Fruit fly (Drosophila melanogaster) whole organism: ENCODE data around the gene CG13097.

Experiments
- CG8478 ChIP-seq: fragments of >200 bp; optimal IDR thresholded peaks from 2 replicates; lab custom pipeline; 2018; ENCODE audit warnings: inconsistent platforms
- Dll ChIP-seq: fragments of >200 bp; optimal IDR thresholded peaks from 2 replicates; lab custom pipeline; 2017
- EcR ChIP-seq, 2 experiments: fragments of >200 bp; optimal IDR thresholded peaks; 2 replicates each; lab custom pipeline; 2017; ENCODE audit warnings: missing biosample characterization in 2 of 2, missing genetic modification characterization in 2 of 2, missing genetic modification reagents in 2 of 2
- pan ChIP-seq: fragments of >200 bp; optimal IDR thresholded peaks from 2 replicates; lab custom pipeline; 2017
- psq ChIP-seq: fragments of >200 bp; optimal IDR thresholded peaks from 2 replicates; lab custom pipeline; 2017
- usp ChIP-seq: fragments of >200 bp; optimal IDR thresholded peaks from 2 replicates; lab custom pipeline; 2017; ENCODE audit warnings: missing biosample characterization, missing genetic modification characterization, mixed read lengths

Gene CG13097

dm6 chr2L:8525000-8525399, 10.3 kb upstream of the CG13097 start:
- TF ChIP-seq psq (lab: Kevin White, UChicago): no peak
- TF ChIP-seq EcR (GFP tag; optimal IDR thresholded peaks at IDR 0.05; lab: Kevin White, UChicago): no peak
- no peak for TF ChIP-seq CG8478
- no peak for TF ChIP-seq usp
- no peak for TF ChIP-seq Dll (lab: Kevin White, UChicago)
- TF ChIP-seq pan (lab: Kevin White, UChicago): no peak

- TF ChIP-seq CG8478 (no peak), Dll (lab: Kevin White, UChicago) (no peak), EcR (GFP tag; optimal IDR thresholded peaks at IDR 0.05; lab: Kevin White, UChicago) (no peak), usp (no peak), pan (lab: Kevin White, UChicago) (no peak), psq (lab: Kevin White, UChicago) (no peak)
Measured at dm6 chr2L:8522781-8523180, 8.1 kb upstream of the CG13097 start.

dm6 chr2L:8521724-8522309, 7.1 kb upstream of the CG13097 start, which contains the start of gene Acer:
Gene Acer, plus strand, starts transcription at chr2L:8521933.
- TF ChIP-seq Dll (lab: Kevin White, UChicago) (no peak), usp (no peak), psq (lab: Kevin White, UChicago) (no peak), EcR (GFP tag; optimal IDR thresholded peaks at IDR 0.05; lab: Kevin White, UChicago) (no peak), pan (lab: Kevin White, UChicago) (no peak), CG8478 (no peak)

- TF ChIP-seq pan (lab: Kevin White, UChicago) (no peak), EcR (GFP tag; optimal IDR thresholded peaks at IDR 0.05; lab: Kevin White, UChicago) (no peak), CG8478 (no peak), Dll (lab: Kevin White, UChicago) (no peak), psq (lab: Kevin White, UChicago) (no peak), usp (no peak)
Measured at dm6 chr2L:8519390-8519789, 4.7 kb upstream of the CG13097 start, which contains the start of gene Sgp. Gene Sgp, plus strand, starts transcription at chr2L:8519690.

- no peak for TF ChIP-seq Dll (lab: Kevin White, UChicago)
- TF ChIP-seq EcR (GFP tag; optimal IDR thresholded peaks at IDR 0.05; lab: Kevin White, UChicago): no peak
- no peak for TF ChIP-seq usp
- TF ChIP-seq CG8478: no peak
- no peak for TF ChIP-seq pan (lab: Kevin White, UChicago)
- TF ChIP-seq psq (lab: Kevin White, UChicago): no peak
Measured at dm6 chr2L:8517256-8517694, 2.6 kb upstream of the CG13097 start, which contains the start of the genes mRpL51 and Uba4. Gene mRpL51, minus strand, starts transcription at chr2L:8517380. Gene Uba4, plus strand, starts transcription at chr2L:8517411.

dm6 chr2L:8511723-8512122, 2.9 kb downstream of the CG13097 start, which contains the start of gene CG13096:
Gene CG13096, minus strand, starts transcription at chr2L:8511866.
- TF ChIP-seq psq (lab: Kevin White, UChicago) (no peak), usp (no peak), Dll (lab: Kevin White, UChicago) (no peak), pan (lab: Kevin White, UChicago) (no peak), EcR (GFP tag; optimal IDR thresholded peaks at IDR 0.05; lab: Kevin White, UChicago) (no peak), CG8478 (no peak)

dm6 chr2L:8506729-8507128, 7.9 kb downstream of the CG13097 start, which contains the start of gene Dh31:
Gene Dh31, minus strand, starts transcription at chr2L:8506845.
- TF ChIP-seq EcR (GFP tag; optimal IDR thresholded peaks at IDR 0.05; lab: Kevin White, UChicago) (no peak), psq (lab: Kevin White, UChicago) (no peak), Dll (lab: Kevin White, UChicago) (no peak), usp (no peak), pan (lab: Kevin White, UChicago) (no peak), CG8478 (no peak)

dm6 chr2L:8496269-8496668, 18.4 kb downstream of the CG13097 start, which contains the start of gene Bace:
Gene Bace, minus strand, starts transcription at chr2L:8496307.
- TF ChIP-seq Dll (lab: Kevin White, UChicago) (no peak), CG8478 (no peak), psq (lab: Kevin White, UChicago) (no peak), EcR (GFP tag; optimal IDR thresholded peaks at IDR 0.05; lab: Kevin White, UChicago) (no peak), usp (no peak), pan (lab: Kevin White, UChicago) (no peak)

dm6 chr2L:8490439-8490838, 24.2 kb downstream of the CG13097 start, which contains the start of gene CG43400:
Gene CG43400, plus strand, starts transcription at chr2L:8490739.
- TF ChIP-seq CG8478 (no peak), usp (no peak)

- no peak for TF ChIP-seq CG8478
- no peak for TF ChIP-seq psq (lab: Kevin White, UChicago)
- no peak for TF ChIP-seq EcR (GFP tag; optimal IDR thresholded peaks at IDR 0.05; lab: Kevin White, UChicago)
- no peak for TF ChIP-seq pan (lab: Kevin White, UChicago)
- no peak for TF ChIP-seq Dll (lab: Kevin White, UChicago)
- no peak for TF ChIP-seq usp
Measured at dm6 chr2L:8488735-8489134, 25.9 kb downstream of the CG13097 start, which contains the start of gene CG13088. Gene CG13088, plus strand, starts transcription at chr2L:8488981.

dm6 chr2L:8485562-8485961, 29.1 kb downstream of the CG13097 start:
- TF ChIP-seq psq (lab: Kevin White, UChicago) (no peak), usp (no peak), pan (lab: Kevin White, UChicago) (no peak), EcR (GFP tag; optimal IDR thresholded peaks at IDR 0.05; lab: Kevin White, UChicago) (no peak), CG8478 (no peak), Dll (lab: Kevin White, UChicago) (no peak)

dm6 chr2L:8481623-8482424, 32.8 kb downstream of the CG13097 start, which contains the start of gene CG43796:
Gene CG43796, plus strand, starts transcription at chr2L:8482374.
- TF ChIP-seq Dll (lab: Kevin White, UChicago) (no peak), psq (lab: Kevin White, UChicago) (no peak), EcR (GFP tag; optimal IDR thresholded peaks at IDR 0.05; lab: Kevin White, UChicago) (no peak), pan (lab: Kevin White, UChicago) (no peak), usp (no peak), CG8478 (no peak)
